Worm (Caenorhabditis elegans) whole organism, L4/young adult: ENCODE measurements around the gene srz-9.
"Not testable (repeated sequence)": the region's sequence is repeated elsewhere in the genome, so short reads cannot be mapped to it uniquely, and the experiment has no call there.

Experiments used
- W03F9.2 ChIP-seq: fragments of 150-350 bp; optimal IDR thresholded peaks from 2 replicates; lab custom pipeline; 2014; ENCODE audit warnings: missing biosample characterization, missing genetic modification characterization
- dao-5 ChIP-seq: sonication (generic microtip); optimal IDR thresholded peaks from 2 replicates; lab custom pipeline; 2016; ENCODE audit warnings: missing genotype, missing genetic modification characterization, moderate library complexity, missing compliant biosample characterization
- him-1 ChIP-seq: sonication (generic microtip); optimal IDR thresholded peaks from 2 replicates; lab custom pipeline; 2016; ENCODE audit warnings: missing genotype, missing genetic modification reagents, missing genetic modification characterization, missing compliant biosample characterization

Gene srz-9

ce11 chrIII:1230672-1231071 lies 33.1 kb upstream of the srz-9 start:
- TF ChIP-seq him-1 (tag; lab: Kevin White, UChicago), result no peak
- TF ChIP-seq dao-5 (tag; lab: Kevin White, UChicago), result no peak
- no peak for TF ChIP-seq W03F9.2 (tag; lab: Kevin White, UChicago)

- TF ChIP-seq dao-5 (tag; lab: Kevin White, UChicago) (no peak), him-1 (tag; lab: Kevin White, UChicago) (no peak), W03F9.2 (tag; lab: Kevin White, UChicago) (no peak)
Observed at ce11 chrIII:1231186-1231585, 32.6 kb upstream of the srz-9 start.

ce11 chrIII:1238704-1239103 lies 25.1 kb upstream of the srz-9 start, which contains the start of gene fbxa-61:
fbxa-61 (plus strand) TSS chrIII:1239048.
- TF ChIP-seq dao-5 (tag; lab: Kevin White, UChicago), result no peak
- TF ChIP-seq W03F9.2 (tag; lab: Kevin White, UChicago), result no peak
- no peak for TF ChIP-seq him-1 (tag; lab: Kevin White, UChicago)

ce11 chrIII:1243199-1243598 lies 20.6 kb upstream of the srz-9 start, which contains the start of gene fbxa-63:
fbxa-63 (plus strand) TSS chrIII:1243508.
- no peak for TF ChIP-seq him-1 (tag; lab: Kevin White, UChicago)
- TF ChIP-seq W03F9.2 (tag; lab: Kevin White, UChicago), result no peak
- no peak for TF ChIP-seq dao-5 (tag; lab: Kevin White, UChicago)

- no peak for TF ChIP-seq dao-5 (tag; lab: Kevin White, UChicago)
Observed at ce11 chrIII:1248335-1248734, 15.5 kb upstream of the srz-9 start.

- TF ChIP-seq him-1 (tag; lab: Kevin White, UChicago) (no peak), dao-5 (tag; lab: Kevin White, UChicago) (no peak), W03F9.2 (tag; lab: Kevin White, UChicago) (no peak)
Observed at ce11 chrIII:1249111-1249583, 14.6 kb upstream of the srz-9 start, which contains the start of the genes fbxa-76 and fbxa-77. fbxa-76 (minus strand) TSS chrIII:1249161. fbxa-77 (plus strand) TSS chrIII:1249475.

- not testable (repeated sequence) for TF ChIP-seq W03F9.2, dao-5, him-1 (tag; lab: Kevin White, UChicago)
Observed at ce11 chrIII:1256519-1256918, 7.3 kb upstream of the srz-9 start, which contains the start of gene fbxa-208. fbxa-208 (plus strand) TSS chrIII:1256819.

ce11 chrIII:1258358-1258757 lies 5.4 kb upstream of the srz-9 start, which contains the start of gene fbxa-78:
fbxa-78 (minus strand) TSS chrIII:1258458.
- TF ChIP-seq dao-5, W03F9.2, him-1 (tag; lab: Kevin White, UChicago): not testable (repeated sequence)

- TF ChIP-seq him-1, dao-5, W03F9.2 (tag; lab: Kevin White, UChicago): not testable (repeated sequence)
Observed at ce11 chrIII:1266799-1267198, 3.0 kb downstream of the srz-9 start, which contains the start of gene fbxa-151. fbxa-151 (minus strand) TSS chrIII:1266899.

ce11 chrIII:1269156-1269555 lies 5.4 kb downstream of the srz-9 start, which contains the start of gene fbxa-32:
fbxa-32 (minus strand) TSS chrIII:1269256.
- TF ChIP-seq dao-5 (tag; lab: Kevin White, UChicago) (no peak), W03F9.2 (tag; lab: Kevin White, UChicago) (no peak), him-1 (tag; lab: Kevin White, UChicago) (no peak)

ce11 chrIII:1271378-1271926 lies 7.7 kb downstream of the srz-9 start, which contains the start of gene fbxa-31:
fbxa-31 (minus strand) TSS chrIII:1271428.
- no peak for TF ChIP-seq him-1 (tag; lab: Kevin White, UChicago)
- TF ChIP-seq dao-5 (tag; lab: Kevin White, UChicago), result no peak
- TF ChIP-seq W03F9.2 (tag; lab: Kevin White, UChicago), result no peak

- TF ChIP-seq him-1 (tag; lab: Kevin White, UChicago) (no peak), W03F9.2 (tag; lab: Kevin White, UChicago) (no peak), dao-5 (tag; lab: Kevin White, UChicago) (no peak)
Observed at ce11 chrIII:1273655-1274328, 10.0 kb downstream of the srz-9 start, which contains the start of gene fbxa-29. fbxa-29 (minus strand) TSS chrIII:1273705.

ce11 chrIII:1275513-1275912 lies 11.7 kb downstream of the srz-9 start, which contains the start of gene fbxa-30:
fbxa-30 (minus strand) TSS chrIII:1275613.
- no peak for TF ChIP-seq him-1 (tag; lab: Kevin White, UChicago)
- TF ChIP-seq dao-5 (tag; lab: Kevin White, UChicago), result no peak
- TF ChIP-seq W03F9.2 (tag; lab: Kevin White, UChicago), result no peak
